Fruit fly (Drosophila melanogaster) whole organism, embryonic: Measurements from ENCODE around the gene HP1c.

Experiments
- Aef1 ChIP-seq: fragments of 200-800 bp; sonication (Bioruptor generic); IDR thresholded peaks from 3 replicates; pipeline ENCODE4 v1.3.6; 2022; ENCODE audit warnings: missing biosample characterization, missing genetic modification characterization
- Asciz ChIP-seq: fragments of 200-800 bp; sonication (Bioruptor generic); optimal IDR thresholded peaks from 2 replicates; lab custom pipeline; 2017; ENCODE audit warnings: missing biosample characterization, mild to moderate bottlenecking, missing genetic modification characterization, missing genetic modification reagents
- Blimp-1 ChIP-seq: fragments of 200-800 bp; sonication (Bioruptor generic); optimal IDR thresholded peaks from 3 replicates; lab custom pipeline; 2018; ENCODE audit warnings: missing biosample characterization, missing genetic modification characterization, mild to moderate bottlenecking, moderate library complexity, missing genetic modification reagents
- CG11093 ChIP-seq: fragments of 200-800 bp; sonication (Bioruptor generic); IDR thresholded peaks from 3 replicates; pipeline ENCODE4 v1.3.6; 2022; ENCODE audit warnings: missing biosample characterization, missing genetic modification characterization
- CG13123 ChIP-seq: fragments of 200-800 bp; sonication (Bioruptor generic); optimal IDR thresholded peaks from 2 replicates; lab custom pipeline; 2016; ENCODE audit warnings: missing biosample characterization, missing genetic modification characterization
- CG13287 ChIP-seq: fragments of 200-800 bp; sonication (Bioruptor generic); IDR thresholded peaks from 2 replicates; pipeline ENCODE4 v1.3.6; 2022; ENCODE audit warnings: missing biosample characterization, missing genetic modification characterization; ENCODE audit not compliant: partially characterized antibody
- CG14860 ChIP-seq: fragments of 200-800 bp; sonication (Bioruptor generic); IDR thresholded peaks from 3 replicates; pipeline ENCODE4 v1.3.6; 2022; ENCODE audit warnings: missing biosample characterization, missing genetic modification characterization; ENCODE audit not compliant: partially characterized antibody
- CG15073 ChIP-seq: fragments of 200-800 bp; sonication (Bioruptor generic); optimal IDR thresholded peaks from 2 replicates; lab custom pipeline; 2016; ENCODE audit warnings: missing biosample characterization, missing genetic modification characterization
- CG16813 ChIP-seq: fragments of 200-800 bp; sonication (Bioruptor generic); IDR thresholded peaks from 3 replicates; pipeline ENCODE4 v1.3.6; 2022; ENCODE audit warnings: missing biosample characterization, missing genetic modification characterization; ENCODE audit not compliant: partially characterized antibody
- CG17912 ChIP-seq: fragments of 200-800 bp; sonication (Bioruptor generic); optimal IDR thresholded peaks from 2 replicates; lab custom pipeline; 2018; ENCODE audit warnings: missing biosample characterization, mild to moderate bottlenecking, missing genetic modification characterization
- CG3065 ChIP-seq: fragments of 200-800 bp; sonication (Bioruptor generic); optimal IDR thresholded peaks from 2 replicates; lab custom pipeline; 2016; ENCODE audit warnings: missing biosample characterization, missing genetic modification characterization
- CG32532 ChIP-seq: fragments of 200-800 bp; sonication (Bioruptor generic); IDR thresholded peaks from 2 replicates; pipeline ENCODE4 v1.3.6; 2022; ENCODE audit warnings: missing biosample characterization, missing genetic modification characterization
- CG32767 ChIP-seq: fragments of 200-800 bp; sonication (Bioruptor generic); IDR thresholded peaks from 2 replicates; pipeline ENCODE4 v1.3.6; 2022; ENCODE audit warnings: missing biosample characterization, missing genetic modification characterization
- CG4617 ChIP-seq: fragments of 200-800 bp; sonication (Bioruptor generic); optimal IDR thresholded peaks from 3 replicates; lab custom pipeline; 2016; ENCODE audit warnings: missing biosample characterization, missing genetic modification characterization, borderline replicate concordance
- CG7357 ChIP-seq: fragments of 200-800 bp; sonication (Bioruptor generic); IDR thresholded peaks from 3 replicates; pipeline ENCODE4 v1.3.6; 2022; ENCODE audit warnings: missing biosample characterization, missing genetic modification characterization
- CG8924 ChIP-seq: fragments of 200-800 bp; optimal IDR thresholded peaks from 3 replicates; lab custom pipeline; 2019; ENCODE audit warnings: missing biosample characterization, mild to moderate bottlenecking, missing genetic modification characterization, moderate library complexity
- Dad ChIP-seq: fragments of 200-800 bp; sonication (Bioruptor generic); optimal IDR thresholded peaks from 3 replicates; lab custom pipeline; 2016; ENCODE audit warnings: missing biosample characterization, missing genetic modification characterization
- Dip2 ChIP-seq: fragments of 200-800 bp; sonication (Bioruptor generic); IDR thresholded peaks from 2 replicates; pipeline ENCODE4 v1.3.6; 2022; ENCODE audit warnings: missing biosample characterization, missing genetic modification characterization
- H2.0 ChIP-seq: fragments of 200-800 bp; sonication (Bioruptor generic); IDR thresholded peaks from 2 replicates; pipeline ENCODE4 v1.3.6; 2022; ENCODE audit warnings: missing biosample characterization, missing genetic modification characterization
- HHEX ChIP-seq: fragments of 200-800 bp; sonication (Bioruptor generic); optimal IDR thresholded peaks from 3 replicates; lab custom pipeline; 2017; ENCODE audit warnings: missing biosample characterization, mild to moderate bottlenecking, missing genetic modification characterization, missing genetic modification reagents
- HLH3B ChIP-seq: fragments of 200-800 bp; sonication (Bioruptor generic); IDR thresholded peaks from 2 replicates; pipeline ENCODE4 v1.3.6; 2022; ENCODE audit warnings: missing biosample characterization, missing genetic modification characterization
- Hmr ChIP-seq: fragments of 200-800 bp; sonication (Bioruptor generic); optimal IDR thresholded peaks from 3 replicates; lab custom pipeline; 2017; ENCODE audit warnings: mild to moderate bottlenecking, missing biosample characterization, missing genetic modification reagents, missing genetic modification characterization
- Hmx ChIP-seq: fragments of 200-800 bp; sonication (Bioruptor generic); optimal IDR thresholded peaks from 2 replicates; lab custom pipeline; 2016; ENCODE audit warnings: missing biosample characterization, missing genetic modification characterization
- Hr78 ChIP-seq, 2 experiments: fragments of 200-800 bp in 1 of 2; fragments of >200 bp in 1 of 2; sonication (Bioruptor generic) in 1 of 2; optimal IDR thresholded peaks; 2 replicates each; lab custom pipeline; 2017 to 2019; ENCODE audit warnings: missing biosample characterization in 2 of 2, missing genetic modification characterization in 2 of 2, mild to moderate bottlenecking in 1 of 2, moderate library complexity in 1 of 2
- Lim3 ChIP-seq: fragments of 200-800 bp; sonication (Bioruptor generic); IDR thresholded peaks from 2 replicates; pipeline ENCODE4 v1.3.6; 2022; ENCODE audit warnings: missing biosample characterization, missing genetic modification characterization
- Neu2 ChIP-seq: fragments of 200-800 bp; sonication (Bioruptor generic); optimal IDR thresholded peaks from 3 replicates; lab custom pipeline; 2016; ENCODE audit warnings: missing biosample characterization, missing genetic modification characterization, borderline replicate concordance
- Nf-YA ChIP-seq: fragments of 200-800 bp; sonication (Bioruptor generic); IDR thresholded peaks from 2 replicates; pipeline ENCODE4 v1.3.6; 2022; ENCODE audit warnings: missing biosample characterization, missing genetic modification characterization
- Sry-β ChIP-seq: fragments of 200-800 bp; sonication (Bioruptor generic); optimal IDR thresholded peaks from 2 replicates; lab custom pipeline; 2018; ENCODE audit warnings: missing biosample characterization, mild to moderate bottlenecking, missing genetic modification characterization, moderate library complexity
- cad ChIP-seq: fragments of >200 bp; optimal IDR thresholded peaks from 2 replicates; lab custom pipeline; 2017; ENCODE audit warnings: missing biosample characterization, missing genetic modification characterization
- chinmo ChIP-seq: fragments of 200-800 bp; sonication (Bioruptor generic); IDR thresholded peaks from 4 replicates; pipeline ENCODE4 v1.3.6; 2022; ENCODE audit warnings: missing biosample characterization, missing genetic modification characterization; ENCODE audit not compliant: partially characterized antibody
- ci ChIP-seq: fragments of 200-800 bp; sonication (Bioruptor generic); IDR thresholded peaks from 3 replicates; pipeline ENCODE4 v1.3.6; 2022; ENCODE audit warnings: missing biosample characterization, missing genetic modification characterization
- corto ChIP-seq: fragments of 200-800 bp; sonication (Bioruptor generic); optimal IDR thresholded peaks from 2 replicates; lab custom pipeline; 2016; ENCODE audit warnings: missing biosample characterization, mild to moderate bottlenecking, missing genetic modification characterization, moderate library complexity
- crol ChIP-seq: fragments of 200-800 bp; sonication (Bioruptor generic); IDR thresholded peaks from 2 replicates; pipeline ENCODE4 v1.3.6; 2022; ENCODE audit warnings: missing biosample characterization, missing genetic modification characterization
- dati ChIP-seq: fragments of 200-800 bp; sonication (Bioruptor generic); IDR thresholded peaks from 2 replicates; pipeline ENCODE4 v1.3.6; 2022; ENCODE audit warnings: missing biosample characterization, missing genetic modification characterization
- dmrt99B ChIP-seq: fragments of 200-800 bp; sonication (Bioruptor generic); optimal IDR thresholded peaks from 2 replicates; lab custom pipeline; 2018; ENCODE audit warnings: missing biosample characterization, mild to moderate bottlenecking, missing genetic modification characterization, moderate library complexity
- hbn ChIP-seq: fragments of 200-800 bp; sonication (Bioruptor generic); IDR thresholded peaks from 2 replicates; pipeline ENCODE4 v1.3.6; 2022; ENCODE audit warnings: missing biosample characterization, missing genetic modification characterization; ENCODE audit not compliant: partially characterized antibody
- jigr1 ChIP-seq: fragments of 200-800 bp; sonication (Bioruptor generic); IDR thresholded peaks from 3 replicates; pipeline ENCODE4 v1.3.6; 2022; ENCODE audit warnings: missing biosample characterization, missing genetic modification characterization
- kni ChIP-seq: fragments of 200-800 bp; sonication (Bioruptor generic); optimal IDR thresholded peaks from 3 replicates; lab custom pipeline; 2017; ENCODE audit warnings: mild to moderate bottlenecking, missing biosample characterization, missing genetic modification reagents, missing genetic modification characterization
- mam ChIP-seq: fragments of 200-800 bp; sonication (Bioruptor generic); optimal IDR thresholded peaks from 3 replicates; lab custom pipeline; 2016; ENCODE audit warnings: missing biosample characterization, missing genetic modification characterization
- nerfin-2 ChIP-seq: fragments of 200-800 bp; sonication (Bioruptor generic); IDR thresholded peaks from 2 replicates; pipeline ENCODE4 v1.3.6; 2022; ENCODE audit warnings: missing biosample characterization, missing genetic modification characterization; ENCODE audit not compliant: partially characterized antibody
- ro ChIP-seq: fragments of 200-800 bp; sonication (Bioruptor generic); IDR thresholded peaks from 2 replicates; pipeline ENCODE4 v1.3.6; 2022; ENCODE audit warnings: missing biosample characterization, missing genetic modification characterization
- stwl ChIP-seq: fragments of 200-800 bp; sonication (Bioruptor generic); optimal IDR thresholded peaks from 3 replicates; lab custom pipeline; 2018; ENCODE audit warnings: missing biosample characterization, mild to moderate bottlenecking, missing genetic modification characterization, moderate library complexity
- sug ChIP-seq: fragments of 200-800 bp; optimal IDR thresholded peaks from 2 replicates; lab custom pipeline; 2019; ENCODE audit warnings: missing biosample characterization, mild to moderate bottlenecking, missing genetic modification characterization, moderate library complexity
- tgo ChIP-seq: fragments of 200-800 bp; sonication (Bioruptor generic); IDR thresholded peaks from 3 replicates; pipeline ENCODE4 v1.3.6; 2022; ENCODE audit warnings: missing biosample characterization, missing genetic modification characterization
- tin ChIP-seq: fragments of 200-800 bp; sonication (Bioruptor generic); optimal IDR thresholded peaks from 3 replicates; lab custom pipeline; 2016; ENCODE audit warnings: missing biosample characterization, missing genetic modification characterization
- unpg ChIP-seq: fragments of 200-800 bp; sonication (Bioruptor generic); optimal IDR thresholded peaks from 3 replicates; lab custom pipeline; 2018; ENCODE audit warnings: missing biosample characterization, mild to moderate bottlenecking, missing genetic modification characterization, moderate library complexity
- vfl ChIP-seq: fragments of 200-800 bp; sonication (Bioruptor generic); optimal IDR thresholded peaks from 2 replicates; lab custom pipeline; 2016; ENCODE audit warnings: missing biosample characterization, missing genetic modification characterization

HP1c gene

DNA sequence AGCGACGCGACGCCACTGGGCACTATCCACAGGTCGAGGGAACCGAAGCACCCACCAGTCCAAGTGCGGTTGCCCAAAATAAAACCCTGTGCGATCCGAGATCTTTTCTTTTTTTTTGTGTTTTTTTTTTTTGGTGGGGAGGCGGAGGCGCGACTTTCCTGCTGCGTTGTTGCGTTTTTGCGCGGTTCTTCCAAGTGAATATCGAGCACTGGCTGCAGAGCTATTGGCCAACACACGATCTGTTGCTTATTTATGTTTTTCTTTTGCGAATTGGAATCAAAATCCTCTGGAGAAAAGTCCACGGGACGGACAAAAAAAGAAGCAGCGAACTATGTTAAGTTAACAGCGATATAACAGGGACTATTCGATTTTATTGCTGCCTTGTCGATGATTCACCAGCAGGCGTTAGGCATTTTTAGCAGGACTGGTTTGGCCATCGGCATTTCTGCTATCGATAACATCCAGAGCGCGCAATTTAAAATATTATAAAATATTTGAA lies 24.6 kb upstream of the HP1c start, which contains the start of gene wge (continued):
- no peak for TF ChIP-seq CG8924 (tag; lab: Kevin White, UChicago)
- no peak for TF ChIP-seq Aef1 (GFP tag; lab: Robert Waterston, UW)
- no peak for TF ChIP-seq Hmr (GFP tag; lab: Kevin White, UChicago)
- no peak for TF ChIP-seq tgo
- TF ChIP-seq cad, result no peak
- no peak for TF ChIP-seq CG17912 (GFP tag; lab: Kevin White, UChicago)

DNA sequence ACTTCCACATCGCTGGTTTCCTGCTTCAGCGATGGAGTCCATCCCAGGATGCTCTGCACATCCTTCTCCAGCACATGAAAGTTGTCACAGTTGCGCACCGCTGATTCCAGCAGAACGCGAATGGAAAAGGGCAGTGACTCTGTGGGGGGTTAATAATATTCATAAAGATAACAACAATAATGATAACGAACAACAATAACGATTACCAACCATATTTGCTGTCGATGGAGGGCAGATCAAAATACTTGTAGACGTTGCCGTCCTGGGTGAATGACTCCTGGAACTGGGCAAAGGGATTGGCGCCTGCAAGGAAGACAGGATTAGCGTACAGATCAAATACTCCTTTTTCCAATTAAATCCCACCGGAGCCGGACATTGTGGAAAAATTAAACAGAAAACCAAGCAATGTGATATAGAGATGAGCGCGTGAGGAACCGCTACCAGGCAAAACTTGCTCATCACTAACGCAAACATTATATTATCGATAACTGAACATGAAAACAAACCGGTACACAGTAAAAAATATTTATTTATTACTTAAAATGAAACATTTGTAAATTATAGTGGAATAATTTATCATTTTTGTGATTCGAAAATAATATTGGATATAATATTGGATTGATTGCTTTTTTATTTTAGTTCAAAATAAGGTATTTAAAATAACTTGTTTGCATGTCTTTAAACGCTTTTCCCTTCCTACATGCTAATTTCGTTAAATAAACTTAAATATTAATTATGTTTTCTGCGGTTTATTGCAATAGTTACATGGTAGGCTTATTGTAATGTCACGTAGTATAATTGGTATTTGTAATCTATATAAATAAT lies 21.1 kb upstream of the HP1c start, which contains the start of gene Irp-1A:
Irp-1A (minus strand) TSS at position 439 of the 825 bp plus-strand sequence.
- TF ChIP-seq CG3065 (GFP tag; lab: Kevin White, UChicago), result peak; percentile 65
- peak; percentile 43 for TF ChIP-seq CG32767
- no peak for TF ChIP-seq corto (GFP tag; lab: Kevin White, UChicago)
- peak; percentile 23 for TF ChIP-seq vfl (GFP tag; lab: Kevin White, UChicago)
- TF ChIP-seq Dad (GFP tag; lab: Kevin White, UChicago), result no peak
- no peak for TF ChIP-seq Lim3 (GFP tag; lab: Robert Waterston, UW)
- no peak for TF ChIP-seq CG7357 (GFP tag; lab: Robert Waterston, UW)
- TF ChIP-seq CG16813 (GFP tag; lab: Robert Waterston, UW), result peak; percentile 81
- TF ChIP-seq CG4617, result peak; percentile 76
- TF ChIP-seq crol (GFP tag; lab: Robert Waterston, UW), result no peak
- peak; percentile 15; the same call in 1 of the 2 replicates for TF ChIP-seq Nf-YA (GFP tag; lab: Robert Waterston, UW)
- peak; percentile 84 for TF ChIP-seq Blimp-1 (GFP tag; lab: Kevin White, UChicago)
- no peak for TF ChIP-seq jigr1 (GFP tag; lab: Robert Waterston, UW)
- TF ChIP-seq stwl (tag; lab: Kevin White, UChicago), result peak; percentile 34
- peak; percentile 87 for TF ChIP-seq HLH3B (GFP tag; lab: Robert Waterston, UW)
- TF ChIP-seq Dip2, result no peak
- peak; percentile 56; the same call in 2 of the 3 replicates for TF ChIP-seq CG14860 (GFP tag; lab: Robert Waterston, UW)
- peak in 1 of 2 experiments; percentile 23 for TF ChIP-seq Hr78 (GFP tag; optimal IDR thresholded peaks at IDR 0.05; lab: Kevin White, UChicago)
- TF ChIP-seq dmrt99B (tag; lab: Kevin White, UChicago), result peak; percentile 83
- peak; percentile 7 for TF ChIP-seq Hmx (GFP tag; lab: Kevin White, UChicago)
- no peak for TF ChIP-seq kni (GFP tag; lab: Kevin White, UChicago)
- peak; percentile 60 for TF ChIP-seq HHEX (GFP tag; lab: Kevin White, UChicago)
- peak; percentile 49 for TF ChIP-seq nerfin-2 (GFP tag; lab: Robert Waterston, UW)
- peak; percentile 56 for TF ChIP-seq Sry-β (GFP tag; lab: Kevin White, UChicago)
- peak; percentile 83 for TF ChIP-seq hbn
- TF ChIP-seq ro (GFP tag; lab: Robert Waterston, UW), result no peak
- TF ChIP-seq sug (tag; lab: Kevin White, UChicago), result peak; percentile 100
- peak; percentile 85 for TF ChIP-seq unpg (GFP tag; lab: Kevin White, UChicago)
- no peak for TF ChIP-seq CG15073
- peak; percentile 89; the same call in 3 of the 4 replicates for TF ChIP-seq chinmo (GFP tag; lab: Robert Waterston, UW)
- no peak for TF ChIP-seq dati
- TF ChIP-seq H2.0 (GFP tag; lab: Robert Waterston, UW), result peak; percentile 67
- TF ChIP-seq CG13287 (GFP tag; lab: Robert Waterston, UW), result peak; percentile 89
- TF ChIP-seq mam (GFP tag; lab: Kevin White, UChicago), result peak; percentile 58
- no peak for TF ChIP-seq Asciz (GFP tag; lab: Kevin White, UChicago)
- TF ChIP-seq tin, result peak; percentile 55
- no peak for TF ChIP-seq CG11093 (GFP tag; lab: Robert Waterston, UW)
- TF ChIP-seq ci (GFP tag; lab: Robert Waterston, UW), result peak; percentile 82
- TF ChIP-seq CG32532 (GFP tag; lab: Robert Waterston, UW), result peak; percentile 89
- no peak for TF ChIP-seq Neu2 (GFP tag; lab: Kevin White, UChicago)
- TF ChIP-seq CG13123 (GFP tag; lab: Kevin White, UChicago), result peak; percentile 41
